3 fruit fly cellular contexts compared by ENCODE assay signal in genomic region chr2L:6464780-6465179, dm6.
TF ChIP-seq lines count a peak whose summit lies in the region.

No protein-coding gene starts in this region.

- TF ChIP-seq CTCF in whole organism, embryonic (GFP tag; optimal IDR thresholded peaks at IDR 0.05; lab: Kevin White, UChicago) = no peak

TF ChIP-seq in whole organism, embryonic, 481 proteins besides CTCF, POLR2A, EP300 and RAD21:
- TF ChIP-seq lbe (GFP tag; optimal IDR thresholded peaks at IDR 0.05; lab: Kevin White, UChicago) = peak; percentile 32
- peak; percentile 76 for TF ChIP-seq p53 (GFP tag; optimal IDR thresholded peaks at IDR 0.05; lab: Kevin White, UChicago)
- TF ChIP-seq Scr (GFP tag; IDR thresholded peaks at IDR 0.05; lab: Robert Waterston, UW; ENCODE audit: partially characterized antibody) = no peak
- TF ChIP-seq chinmo (GFP tag; IDR thresholded peaks at IDR 0.05; lab: Robert Waterston, UW; ENCODE audit: partially characterized antibody) = 0 out of 4 replicates have a peak, but pooled peaks have one; percentile 59
TF ChIP-seq in whole organism, embryonic: peak in this region for 3.

TF ChIP-seq in whole organism, prepupa, 60 proteins besides CTCF, POLR2A, EP300 and RAD21:
- TF ChIP-seq Hr4 (GFP tag; optimal IDR thresholded peaks at IDR 0.05; lab: Kevin White, UChicago) (no peak), ss (GFP tag; optimal IDR thresholded peaks at IDR 0.05; lab: Kevin White, UChicago) (peak in 1 of 2 experiments; percentile 48), Blimp-1 (GFP tag; optimal IDR thresholded peaks at IDR 0.05; lab: Kevin White, UChicago) (peak; percentile 39), CG6854 (GFP tag; optimal IDR thresholded peaks at IDR 0.05; lab: Kevin White, UChicago) (peak; percentile 3), Hr39 (GFP tag; optimal IDR thresholded peaks at IDR 0.05; lab: Kevin White, UChicago) (no peak), vri (GFP tag; optimal IDR thresholded peaks at IDR 0.05; lab: Kevin White, UChicago) (peak; percentile 18), CG11762 (GFP tag; optimal IDR thresholded peaks at IDR 0.05; lab: Kevin White, UChicago; ENCODE audit: insufficient read depth) (no peak), CG8119 (GFP tag; IDR thresholded peaks at IDR 0.05; lab: Robert Waterston, UW) (0 out of 3 replicates have a peak, but pooled peaks have one; percentile 2), dac (GFP tag; optimal IDR thresholded peaks at IDR 0.05; lab: Kevin White, UChicago) (no peak)

TF ChIP-seq in whole organism, wandering third instar larva, 38 proteins besides CTCF, POLR2A, EP300 and RAD21:
- TF ChIP-seq h (GFP tag; optimal IDR thresholded peaks at IDR 0.05; lab: Kevin White, UChicago) (peak; percentile 51), dsf (GFP tag; optimal IDR thresholded peaks at IDR 0.05; lab: Kevin White, UChicago; ENCODE audit: borderline replicate concordance) (no peak), Hr83 (GFP tag; optimal IDR thresholded peaks at IDR 0.05; lab: Kevin White, UChicago; ENCODE audit: poor library complexity, severe bottlenecking) (peak; percentile 65), HLH106 (tag; optimal IDR thresholded peaks at IDR 0.05; lab: Kevin White, UChicago) (peak; percentile 16), CG9705 (GFP tag; optimal IDR thresholded peaks at IDR 0.05; lab: Kevin White, UChicago) (peak; percentile 27), OdsH (GFP tag; optimal IDR thresholded peaks at IDR 0.05; lab: Kevin White, UChicago) (peak; percentile 51), Jra (GFP tag; optimal IDR thresholded peaks at IDR 0.05; lab: Kevin White, UChicago) (no peak), Sp1 (GFP tag; optimal IDR thresholded peaks at IDR 0.05; lab: Kevin White, UChicago) (peak; percentile 34), br (GFP tag; optimal IDR thresholded peaks at IDR 0.05; lab: Kevin White, UChicago) (peak; percentile 18), brk (GFP tag; optimal IDR thresholded peaks at IDR 0.05; lab: Kevin White, UChicago) (peak; percentile 30), sv (GFP tag; optimal IDR thresholded peaks at IDR 0.05; lab: Kevin White, UChicago) (no peak), fru (GFP tag; optimal IDR thresholded peaks at IDR 0.05; lab: Kevin White, UChicago) (no peak), rgr (GFP tag; optimal IDR thresholded peaks at IDR 0.05; lab: Kevin White, UChicago) (peak; percentile 41), pan (optimal IDR thresholded peaks at IDR 0.05; lab: Kevin White, UChicago) (no peak), ey (GFP tag; optimal IDR thresholded peaks at IDR 0.05; lab: Kevin White, UChicago) (no peak), CG32264 (GFP tag; optimal IDR thresholded peaks at IDR 0.05; lab: Kevin White, UChicago) (no peak)

Comparison
In these comparisons a context has a peak if more than half of its experiments do, and no peak if none do; other contexts are left out.
1. Of the 7 proteins assayed by ChIP-seq in both whole organism, embryonic and whole organism, prepupa: peak only in whole organism, embryonic: none; only in whole organism, prepupa: Blimp-1 and CG6854; in both: none; in neither: 5.